Worm (Caenorhabditis elegans) whole organism, L1 larva: Measurements from ENCODE around the gene clec-78.

Experiments used
- C04F5.9 ChIP-seq: sonication (generic microtip); optimal IDR thresholded peaks from 2 replicates; lab custom pipeline; 2016; ENCODE audit warnings: missing genetic modification characterization, missing compliant biosample characterization
- C16A3.4 ChIP-seq: fragments of 150-350 bp; optimal IDR thresholded peaks from 2 replicates; lab custom pipeline; 2014; ENCODE audit warnings: missing biosample characterization, missing genetic modification characterization
- C34B4.2 ChIP-seq: sonication (generic microtip); optimal IDR thresholded peaks from 2 replicates; lab custom pipeline; 2017; ENCODE audit warnings: mild to moderate bottlenecking, missing genetic modification characterization, missing compliant biosample characterization
- Y116A8C.19 ChIP-seq: sonication (generic microtip); optimal IDR thresholded peaks from 2 replicates; lab custom pipeline; 2016; ENCODE audit warnings: missing compliant biosample characterization, missing genetic modification characterization, borderline replicate concordance
- aha-1 ChIP-seq: fragments of 150-350 bp; optimal IDR thresholded peaks from 2 replicates; lab custom pipeline; 2014; ENCODE audit warnings: missing biosample characterization, missing genetic modification characterization
- aly-2 ChIP-seq: fragments of 150-350 bp; optimal IDR thresholded peaks from 2 replicates; lab custom pipeline; 2014; ENCODE audit warnings: missing biosample characterization, missing genetic modification characterization
- ama-1 ChIP-seq: fragments of 150-350 bp; optimal IDR thresholded peaks from 2 replicates; lab custom pipeline; 2014
- blmp-1 ChIP-seq: fragments of 150-350 bp; optimal IDR thresholded peaks from 2 replicates; lab custom pipeline; 2014; ENCODE audit warnings: missing biosample characterization, missing genetic modification characterization
- ceh-82 ChIP-seq, 3 experiments: fragments of 150-350 bp in 1 of 3; sonication (generic microtip) in 2 of 3; optimal IDR thresholded peaks; 2 replicates each; lab custom pipeline; 2014 to 2017; ENCODE audit warnings: missing biosample characterization in 3 of 3, missing genetic modification characterization in 3 of 3
- ceh-88 ChIP-seq: fragments of 200-800 bp; sonication (Bioruptor generic); IDR thresholded peaks from 2 replicates; pipeline ENCODE4 v1.3.6; 2022; ENCODE audit warnings: missing genetic modification characterization, missing compliant biosample characterization
- ces-1 ChIP-seq: fragments of 150-350 bp; optimal IDR thresholded peaks from 2 replicates; lab custom pipeline; 2014; ENCODE audit warnings: missing biosample characterization, missing genetic modification reagents, missing genetic modification characterization
- dpl-1 ChIP-seq, 3 experiments: fragments of 150-350 bp in 2 of 3; sonication (generic microtip) in 1 of 3; optimal IDR thresholded peaks; 2 replicates each; lab custom pipeline; 2014 to 2017; ENCODE audit warnings: missing biosample characterization in 3 of 3, missing genetic modification characterization in 3 of 3, missing genetic modification reagents in 3 of 3
- efl-1 ChIP-seq, 4 experiments: fragments of 150-350 bp; optimal IDR thresholded peaks in 3 of 4; peaks in 1 of 4; 1 replicate in 1 of 4; 2 replicates in 3 of 4; lab custom pipeline; 2014; ENCODE audit warnings: missing biosample characterization in 2 of 4, missing genetic modification characterization in 2 of 4, missing genetic modification reagents in 2 of 4
- efl-3 ChIP-seq: fragments of 200-800 bp; sonication (Bioruptor generic); optimal IDR thresholded peaks from 2 replicates; lab custom pipeline; 2018; ENCODE audit warnings: mild to moderate bottlenecking, missing genetic modification characterization, missing compliant biosample characterization
- egl-13 ChIP-seq: sonication (generic microtip); optimal IDR thresholded peaks from 2 replicates; lab custom pipeline; 2016; ENCODE audit warnings: missing genotype, missing genetic modification reagents, missing genetic modification characterization, missing compliant biosample characterization
- egl-27 ChIP-seq, 2 experiments: fragments of 150-350 bp in 1 of 2; sonication (generic microtip); optimal IDR thresholded peaks; 3 replicates each; lab custom pipeline; 2017 to 2018; ENCODE audit warnings: missing biosample characterization in 2 of 2, missing genetic modification characterization in 2 of 2, missing genetic modification reagents in 2 of 2
- elt-2 ChIP-seq: sonication (generic microtip); optimal IDR thresholded peaks from 2 replicates; lab custom pipeline; 2016; ENCODE audit warnings: missing genetic modification characterization, mild to moderate bottlenecking, inconsistent platforms, missing compliant biosample characterization, missing genetic modification reagents
- ets-5 ChIP-seq: fragments of 200-800 bp; sonication (Bioruptor generic); IDR thresholded peaks from 2 replicates; pipeline ENCODE4 v1.3.6; 2022; ENCODE audit warnings: missing genetic modification characterization, missing compliant biosample characterization
- fkh-8 ChIP-seq: sonication (generic microtip); optimal IDR thresholded peaks from 2 replicates; lab custom pipeline; 2016; ENCODE audit warnings: mild to moderate bottlenecking, missing genetic modification characterization, missing compliant biosample characterization
- hpl-2 ChIP-seq: fragments of 150-350 bp; optimal IDR thresholded peaks from 2 replicates; lab custom pipeline; 2014; ENCODE audit warnings: missing biosample characterization, missing genetic modification reagents, missing genetic modification characterization
- irx-1 ChIP-seq: sonication (generic microtip); optimal IDR thresholded peaks from 2 replicates; lab custom pipeline; 2016; ENCODE audit warnings: missing genetic modification characterization, missing compliant biosample characterization
- isw-1 ChIP-seq: fragments of 200-800 bp; sonication (Bioruptor generic); IDR thresholded peaks from 2 replicates; pipeline ENCODE4 v1.3.6; 2022; ENCODE audit warnings: missing genetic modification characterization, missing compliant biosample characterization
- jun-1 ChIP-seq: fragments of 150-350 bp; optimal IDR thresholded peaks from 2 replicates; lab custom pipeline; 2014; ENCODE audit warnings: missing biosample characterization, missing genetic modification reagents, missing genetic modification characterization
- lin-15B ChIP-seq: fragments of 150-350 bp; sonication (generic microtip); optimal IDR thresholded peaks from 3 replicates; lab custom pipeline; 2014; ENCODE audit warnings: missing biosample characterization, missing genetic modification characterization
- lin-35 ChIP-seq, 2 experiments: fragments of 150-350 bp; optimal IDR thresholded peaks; 2 replicates each; lab custom pipeline; 2014; ENCODE audit warnings: missing biosample characterization in 2 of 2, missing genetic modification characterization in 2 of 2, missing genetic modification reagents in 2 of 2
- lir-3 ChIP-seq: sonication (generic microtip); optimal IDR thresholded peaks from 2 replicates; lab custom pipeline; 2016; ENCODE audit warnings: mild to moderate bottlenecking, missing genetic modification characterization, moderate library complexity, missing compliant biosample characterization; ENCODE audit not compliant: poor library complexity
- lsy-2 ChIP-seq, 2 experiments: fragments of 150-350 bp; optimal IDR thresholded peaks; 2 replicates each; lab custom pipeline; 2014; ENCODE audit warnings: missing biosample characterization in 2 of 2, missing genetic modification characterization in 2 of 2
- mab-9 ChIP-seq: fragments of 200-800 bp; sonication (Bioruptor generic); IDR thresholded peaks from 2 replicates; pipeline ENCODE4 v1.3.6; 2022; ENCODE audit warnings: missing genetic modification reagents, missing genetic modification characterization, missing compliant biosample characterization
- mef-2 ChIP-seq: fragments of 150-350 bp; optimal IDR thresholded peaks from 2 replicates; lab custom pipeline; 2014; ENCODE audit warnings: missing biosample characterization, missing genetic modification characterization
- nhr-11 ChIP-seq: fragments of 150-350 bp; optimal IDR thresholded peaks from 2 replicates; lab custom pipeline; 2014; ENCODE audit warnings: missing biosample characterization, missing genetic modification characterization
- nhr-12 ChIP-seq: sonication (generic microtip); optimal IDR thresholded peaks from 2 replicates; lab custom pipeline; 2017; ENCODE audit warnings: missing biosample characterization, missing genetic modification characterization
- nhr-19 ChIP-seq: fragments of 200-800 bp; sonication (Bioruptor generic); conservative IDR thresholded peaks from 2 replicates; pipeline ENCODE4 v1.3.6; 2022; ENCODE audit warnings: missing genetic modification characterization, missing compliant biosample characterization
- nhr-237 ChIP-seq: fragments of 150-350 bp; optimal IDR thresholded peaks from 2 replicates; lab custom pipeline; 2014; ENCODE audit warnings: missing biosample characterization, missing genetic modification characterization
- nhr-28 ChIP-seq: fragments of 150-350 bp; optimal IDR thresholded peaks from 2 replicates; lab custom pipeline; 2014; ENCODE audit warnings: missing biosample characterization, missing genetic modification characterization
- nhr-47 ChIP-seq: sonication (generic microtip); optimal IDR thresholded peaks from 2 replicates; lab custom pipeline; 2016; ENCODE audit warnings: mild to moderate bottlenecking, missing genetic modification characterization, moderate library complexity, missing compliant biosample characterization
- nhr-71 ChIP-seq: sonication (generic microtip); optimal IDR thresholded peaks from 2 replicates; lab custom pipeline; 2016; ENCODE audit warnings: mild to moderate bottlenecking, missing genetic modification characterization, moderate library complexity, missing compliant biosample characterization
- nhr-76 ChIP-seq: sonication (generic microtip); optimal IDR thresholded peaks from 2 replicates; lab custom pipeline; 2017; ENCODE audit warnings: missing biosample characterization, missing genetic modification characterization
- nhr-84 ChIP-seq: sonication (generic microtip); optimal IDR thresholded peaks from 2 replicates; lab custom pipeline; 2017; ENCODE audit warnings: missing biosample characterization, missing genetic modification characterization
- nhr-85 ChIP-seq: sonication (generic microtip); peaks from one replicate; lab custom pipeline; 2016; ENCODE audit warnings: missing genetic modification characterization, inconsistent platforms, missing compliant biosample characterization
- pag-3 ChIP-seq: sonication (generic microtip); optimal IDR thresholded peaks from 2 replicates; lab custom pipeline; 2017; ENCODE audit warnings: missing genetic modification characterization, mild to moderate bottlenecking, missing compliant biosample characterization, antibody characterized with exemption, borderline replicate concordance; ENCODE audit not compliant: insufficient read depth
- pax-3 ChIP-seq: fragments of 200-800 bp; sonication (Bioruptor generic); optimal IDR thresholded peaks from 2 replicates; lab custom pipeline; 2018; ENCODE audit warnings: mild to moderate bottlenecking, missing genetic modification characterization, moderate library complexity, missing compliant biosample characterization
- rnt-1 ChIP-seq: sonication (generic microtip); optimal IDR thresholded peaks from 2 replicates; lab custom pipeline; 2016; ENCODE audit warnings: mild to moderate bottlenecking, missing genetic modification characterization, moderate library complexity, missing compliant biosample characterization
- skn-1 ChIP-seq: fragments of 150-350 bp; optimal IDR thresholded peaks from 2 replicates; lab custom pipeline; 2014; ENCODE audit warnings: missing biosample characterization, missing genetic modification characterization
- sptf-1 ChIP-seq: fragments of 150-350 bp; optimal IDR thresholded peaks from 2 replicates; lab custom pipeline; 2014; ENCODE audit warnings: missing biosample characterization, missing genetic modification characterization
- sup-37 ChIP-seq: fragments of 200-800 bp; sonication (Bioruptor generic); optimal IDR thresholded peaks from 2 replicates; lab custom pipeline; 2018; ENCODE audit warnings: mild to moderate bottlenecking, missing genetic modification characterization, missing compliant biosample characterization
- swsn-7 ChIP-seq: sonication (generic microtip); optimal IDR thresholded peaks from 2 replicates; lab custom pipeline; 2016; ENCODE audit warnings: missing genetic modification characterization, missing compliant biosample characterization
- tbx-2 ChIP-seq: sonication (generic microtip); optimal IDR thresholded peaks from 2 replicates; lab custom pipeline; 2016; ENCODE audit warnings: missing genetic modification characterization, missing compliant biosample characterization
- unc-30 ChIP-seq: sonication (generic microtip); optimal IDR thresholded peaks from 2 replicates; lab custom pipeline; 2017; ENCODE audit warnings: missing biosample characterization, missing genetic modification characterization
- zip-4 ChIP-seq: fragments of 200-800 bp; sonication (Bioruptor generic); optimal IDR thresholded peaks from 2 replicates; lab custom pipeline; 2018; ENCODE audit warnings: mild to moderate bottlenecking, missing genetic modification characterization, moderate library complexity, missing compliant biosample characterization
- ztf-11 ChIP-seq, 2 experiments: sonication (generic microtip); optimal IDR thresholded peaks; 2 replicates each; lab custom pipeline; 2016 to 2017; ENCODE audit warnings: missing genetic modification characterization in 2 of 2, missing biosample characterization in 1 of 2, missing compliant biosample characterization in 1 of 2

The clec-78 gene

DNA sequence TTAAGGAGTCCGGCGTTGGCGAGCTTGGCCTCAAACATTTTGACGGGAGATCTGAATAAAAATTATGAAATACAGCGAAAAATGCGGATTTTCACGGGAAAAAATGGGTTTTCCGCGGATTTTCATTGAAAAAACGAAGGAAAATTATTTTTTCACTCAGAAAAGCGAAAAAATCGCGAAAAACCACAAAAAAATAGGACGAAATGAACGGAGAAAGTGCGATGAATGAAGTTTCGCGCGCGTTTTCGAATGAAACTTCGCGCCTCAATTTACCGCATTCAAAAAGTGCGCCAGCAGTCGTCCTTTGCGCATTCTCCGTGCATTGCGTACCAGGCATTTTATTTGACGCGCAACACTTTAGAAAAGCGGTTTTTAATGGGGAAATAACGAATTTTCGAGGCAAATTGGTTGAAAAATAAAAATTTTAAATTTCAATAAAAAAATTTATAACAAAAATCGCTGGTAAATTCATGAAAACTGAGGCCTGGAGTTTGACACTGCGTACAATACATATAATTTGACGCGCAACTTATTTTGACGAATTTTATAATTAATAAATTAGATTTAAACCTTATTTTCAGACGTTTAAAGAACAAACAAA is 60.6 kb downstream of the clec-78 start, which contains the start of gene pcn-1 (continued):
- peak; percentile 93 for TF ChIP-seq elt-2
- TF ChIP-seq nhr-19 (GFP tag; lab: Robert Waterston, UW), result peak; percentile 97
- peak in 1 of 2 experiments; percentile 24 for TF ChIP-seq egl-27 (tag; optimal IDR thresholded peaks at IDR 0.05; lab: Kevin White, UChicago)
- TF ChIP-seq ets-5 (GFP tag; lab: Robert Waterston, UW), result no peak
- peak; percentile 91 for TF ChIP-seq lin-15B (tag; lab: Kevin White, UChicago)
- TF ChIP-seq nhr-76 (tag; lab: Kevin White, UChicago), result peak; percentile 57
- peak; percentile 100 for TF ChIP-seq efl-3 (GFP tag; lab: Kevin White, UChicago)
- no peak for TF ChIP-seq nhr-12 (tag; lab: Kevin White, UChicago)
- peak; percentile 77 for TF ChIP-seq blmp-1 (tag; lab: Kevin White, UChicago)
- peak; percentile 97 for TF ChIP-seq rnt-1
- no peak for TF ChIP-seq nhr-28 (tag; lab: Kevin White, UChicago)
- peak; percentile 91 for TF ChIP-seq nhr-11 (tag; lab: Kevin White, UChicago)
- peak; percentile 46 for TF ChIP-seq mef-2 (tag; lab: Kevin White, UChicago)
- peak; percentile 39 for TF ChIP-seq aha-1 (tag; lab: Kevin White, UChicago)
- peak; percentile 94 for TF ChIP-seq C04F5.9 (tag; lab: Kevin White, UChicago)
- peak; percentile 98 for TF ChIP-seq swsn-7
- peak; percentile 91 for TF ChIP-seq jun-1 (tag; lab: Kevin White, UChicago)
- peak; percentile 96 for TF ChIP-seq sup-37
- peak; percentile 83 for TF ChIP-seq skn-1 (tag; lab: Kevin White, UChicago)
- TF ChIP-seq C34B4.2, result peak; percentile 80
- TF ChIP-seq egl-13 (tag; lab: Kevin White, UChicago), result peak; percentile 98
- peak; percentile 97 for TF ChIP-seq pax-3
- TF ChIP-seq nhr-47 (tag; lab: Kevin White, UChicago), result peak; percentile 99
- TF ChIP-seq lin-35 (GFP tag; optimal IDR thresholded peaks at IDR 0.05; lab: Kevin White, UChicago), result peak; percentile 98
- peak; percentile 37 for TF ChIP-seq Y116A8C.19 (tag; lab: Kevin White, UChicago)
- peak; percentile 93 to 95 (median 93) for TF ChIP-seq ceh-82 (tag; optimal IDR thresholded peaks at IDR 0.05; lab: Kevin White, UChicago)
- TF ChIP-seq nhr-71 (tag; lab: Kevin White, UChicago), result peak; percentile 99
- peak; percentile 99 for TF ChIP-seq efl-1 (optimal IDR thresholded peaks at IDR 0.05; lab: Kevin White, UChicago)
- peak; percentile 98 to 100 for TF ChIP-seq efl-1 (GFP tag; optimal IDR thresholded peaks at IDR 0.05 in 1 of 2; lab: Kevin White, UChicago)
- TF ChIP-seq fkh-8, result peak; percentile 97
- no peak for TF ChIP-seq ama-1 (lab: Kevin White, UChicago)
- peak; percentile 95 to 96 for TF ChIP-seq lsy-2 (tag; optimal IDR thresholded peaks at IDR 0.05; lab: Kevin White, UChicago)
- TF ChIP-seq nhr-237 (tag; lab: Kevin White, UChicago), result peak; percentile 71
- peak; percentile 91 for TF ChIP-seq C16A3.4
- peak; percentile 99 for TF ChIP-seq irx-1 (tag; lab: Kevin White, UChicago)
- TF ChIP-seq ztf-11 (tag; optimal IDR thresholded peaks at IDR 0.05; lab: Kevin White, UChicago), result peak; percentile 68 to 94
- peak; percentile 98 for TF ChIP-seq isw-1 (GFP tag; lab: Robert Waterston, UW)
- peak; percentile 44 for TF ChIP-seq aly-2 (tag; lab: Kevin White, UChicago)
- TF ChIP-seq tbx-2 (tag; lab: Kevin White, UChicago), result peak; percentile 99
- peak; percentile 89 for TF ChIP-seq hpl-2
- TF ChIP-seq sptf-1, result no peak
- TF ChIP-seq zip-4 (GFP tag; lab: Kevin White, UChicago), result peak; percentile 94
- peak; percentile 94 for TF ChIP-seq ceh-88 (GFP tag; lab: Robert Waterston, UW)
- peak; percentile 99 for TF ChIP-seq dpl-1 (GFP tag; optimal IDR thresholded peaks at IDR 0.05; lab: Kevin White, UChicago)
- no peak for TF ChIP-seq unc-30 (tag; lab: Kevin White, UChicago)
- TF ChIP-seq pag-3 (tag; lab: Kevin White, UChicago), result no peak
- TF ChIP-seq ces-1 (GFP tag; lab: Kevin White, UChicago), result no peak
- peak; percentile 99 for TF ChIP-seq nhr-85 (tag; lab: Kevin White, UChicago)
- no peak for TF ChIP-seq lir-3
- TF ChIP-seq nhr-84 (tag; lab: Kevin White, UChicago), result no peak
- peak; percentile 96 for TF ChIP-seq mab-9 (GFP tag; lab: Robert Waterston, UW)
